Worm (Caenorhabditis elegans) whole organism, L4 larva: ENCODE results near the gene C34C12.9.
"Not testable (repeated sequence)": the region's sequence is repeated elsewhere in the genome, so short reads cannot be mapped to it uniquely, and the experiment has no call there.

Experiments used
- T20F7.1 ChIP-seq: fragments of 200-800 bp; sonication (Bioruptor generic); optimal IDR thresholded peaks from 2 replicates; lab custom pipeline; 2018; ENCODE audit warnings: mild to moderate bottlenecking, missing genetic modification characterization, missing compliant biosample characterization
- ama-1 ChIP-seq: fragments of 150-350 bp; optimal IDR thresholded peaks from 2 replicates; lab custom pipeline; 2014; ENCODE audit warnings: inconsistent platforms, mixed read lengths
- ceh-20 ChIP-seq: fragments of 200-800 bp; sonication (Bioruptor generic); IDR thresholded peaks from 2 replicates; pipeline ENCODE4 v1.3.6; 2022; ENCODE audit warnings: missing genetic modification reagents, missing genetic modification characterization, missing compliant biosample characterization
- ceh-62 ChIP-seq: sonication (generic microtip); optimal IDR thresholded peaks from 2 replicates; lab custom pipeline; 2017; ENCODE audit warnings: missing biosample characterization, missing genetic modification characterization
- daf-19 ChIP-seq: fragments of 200-800 bp; sonication (Bioruptor generic); conservative IDR thresholded peaks from 2 replicates; pipeline ENCODE4 v1.3.6; 2022; ENCODE audit warnings: missing genetic modification characterization, missing compliant biosample characterization
- daf-8 ChIP-seq: fragments of 200-800 bp; sonication (Bioruptor generic); IDR thresholded peaks from 2 replicates; pipeline ENCODE4 v1.3.6; 2022; ENCODE audit warnings: missing genetic modification characterization, missing compliant biosample characterization
- lsy-2 ChIP-seq, 2 experiments: fragments of 150-350 bp in 1 of 2; sonication (generic microtip) in 1 of 2; optimal IDR thresholded peaks; 2 replicates each; lab custom pipeline; 2014 to 2017; ENCODE audit warnings: missing biosample characterization in 2 of 2, missing genetic modification characterization in 2 of 2
- mxl-2 ChIP-seq: fragments of 200-800 bp; sonication (Bioruptor generic); conservative IDR thresholded peaks from 2 replicates; pipeline ENCODE4 v1.3.6; 2022; ENCODE audit warnings: missing genetic modification reagents, missing genetic modification characterization, missing compliant biosample characterization
- mxl-3 ChIP-seq: fragments of 200-800 bp; sonication (Bioruptor generic); optimal IDR thresholded peaks from 2 replicates; lab custom pipeline; 2018; ENCODE audit warnings: mild to moderate bottlenecking, missing genetic modification characterization, missing compliant biosample characterization
- nhr-237 ChIP-seq: sonication (generic microtip); optimal IDR thresholded peaks from 2 replicates; lab custom pipeline; 2017; ENCODE audit warnings: missing biosample characterization, missing genetic modification characterization
- nhr-28 ChIP-seq: fragments of 150-350 bp; optimal IDR thresholded peaks from 2 replicates; lab custom pipeline; 2014; ENCODE audit warnings: missing biosample characterization, missing genetic modification characterization
- pqm-1 ChIP-seq: sonication (generic microtip); optimal IDR thresholded peaks from 2 replicates; lab custom pipeline; 2017; ENCODE audit warnings: missing biosample characterization, missing genetic modification characterization
- zag-1 ChIP-seq: fragments of 150-350 bp; optimal IDR thresholded peaks from 2 replicates; lab custom pipeline; 2014; ENCODE audit warnings: missing biosample characterization, missing genetic modification characterization
- zip-11 ChIP-seq: fragments of 200-800 bp; sonication (Bioruptor generic); IDR thresholded peaks from 2 replicates; pipeline ENCODE4 v1.3.6; 2022; ENCODE audit warnings: missing genetic modification characterization, missing compliant biosample characterization

DNA sequence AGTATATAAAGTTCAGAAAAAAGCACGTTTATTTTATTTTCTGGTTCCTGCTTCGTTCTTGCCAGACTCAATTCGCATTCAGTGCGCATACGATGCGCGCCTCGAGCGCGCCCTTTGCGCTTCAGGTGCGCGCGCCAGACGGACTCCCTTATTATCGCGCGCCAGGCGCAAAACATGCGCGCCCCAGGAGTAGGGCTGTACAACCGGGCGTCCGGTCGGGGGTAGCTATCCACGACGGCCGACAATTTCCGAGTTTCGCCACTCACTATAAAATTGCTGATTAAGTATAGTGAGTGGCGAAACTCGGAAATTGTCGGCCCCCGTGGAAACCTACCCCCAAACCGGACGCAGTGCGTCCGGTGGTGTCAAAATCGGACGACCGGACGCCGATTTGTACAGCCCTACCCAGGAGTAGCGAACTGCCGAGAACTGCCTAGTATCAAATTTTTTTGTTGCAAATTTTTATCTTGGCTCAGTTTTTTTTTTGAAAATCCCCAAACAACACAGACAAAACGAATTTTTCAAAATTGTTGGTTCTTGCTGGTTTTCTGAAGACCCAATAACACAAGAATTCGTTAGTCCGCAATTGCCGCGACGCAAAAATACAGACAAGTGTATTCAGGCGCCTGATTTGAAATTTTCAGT lies 41.7 kb downstream of the C34C12.9 start:
- TF ChIP-seq lsy-2 (tag; optimal IDR thresholded peaks at IDR 0.05; lab: Kevin White, UChicago); daf-8 (GFP tag; lab: Robert Waterston, UW); nhr-28 (tag; lab: Kevin White, UChicago); zag-1 (tag; lab: Kevin White, UChicago); zip-11 (GFP tag; lab: Robert Waterston, UW); T20F7.1 (GFP tag; lab: Kevin White, UChicago); pqm-1 (tag; lab: Kevin White, UChicago); mxl-2 (GFP tag; lab: Robert Waterston, UW); ama-1 (lab: Kevin White, UChicago); mxl-3 (GFP tag; lab: Kevin White, UChicago); ceh-62 (tag; lab: Kevin White, UChicago); nhr-237 (tag; lab: Kevin White, UChicago); daf-19 (GFP tag; lab: Robert Waterston, UW); ceh-20 (GFP tag; lab: Robert Waterston, UW): not testable (repeated sequence)
